Fruit fly (Drosophila melanogaster): Measurements from ENCODE around the gene CG5421.

The CG5421 gene

dm6 chr2L:12469235-12469634 is 21.3 kb upstream of the CG5421 start (continued):
- TF ChIP-seq eve (GFP tag; optimal IDR thresholded peaks at IDR 0.05) = no peak
- TF ChIP-seq Fer1 (GFP tag; optimal IDR thresholded peaks at IDR 0.05) = no peak
- no peak for TF ChIP-seq CG3838 (GFP tag; optimal IDR thresholded peaks at IDR 0.05)
- no peak for TF ChIP-seq emc (GFP tag; optimal IDR thresholded peaks at IDR 0.05)
- no peak for TF ChIP-seq CG11247 (GFP tag; IDR thresholded peaks at IDR 0.05)
- TF ChIP-seq ken (GFP tag; IDR thresholded peaks at IDR 0.05) = no peak
- TF ChIP-seq sna (GFP tag; IDR thresholded peaks at IDR 0.05; ENCODE audit: partially characterized antibody) = no peak
- TF ChIP-seq mirr (GFP tag; optimal IDR thresholded peaks at IDR 0.05) = peak; percentile 4
- no peak for TF ChIP-seq CG1602 (GFP tag; optimal IDR thresholded peaks at IDR 0.05)
- no peak for TF ChIP-seq Camta (GFP tag; optimal IDR thresholded peaks at IDR 0.05)
- no peak for TF ChIP-seq Usf (GFP tag; optimal IDR thresholded peaks at IDR 0.05)
- TF ChIP-seq Sry-δ (GFP tag; optimal IDR thresholded peaks at IDR 0.05) = no peak
- no peak for TF ChIP-seq dmrt11E (tag; optimal IDR thresholded peaks at IDR 0.05)
- TF ChIP-seq CG3407 (GFP tag; optimal IDR thresholded peaks at IDR 0.05) = no peak
- peak; percentile 40 for TF ChIP-seq CG7987 (GFP tag; optimal IDR thresholded peaks at IDR 0.05)
- TF ChIP-seq E2f1 (GFP tag; IDR thresholded peaks at IDR 0.05) = no peak
- no peak for TF ChIP-seq CG4360 (GFP tag; IDR thresholded peaks at IDR 0.05)
- TF ChIP-seq Xbp1 (GFP tag; optimal IDR thresholded peaks at IDR 0.05) = no peak
- no peak for TF ChIP-seq H15 (GFP tag; IDR thresholded peaks at IDR 0.05)
- TF ChIP-seq CG30020 (tag; optimal IDR thresholded peaks at IDR 0.05) = no peak
- no peak for TF ChIP-seq Stat92E (GFP tag; optimal IDR thresholded peaks at IDR 0.05)
- TF ChIP-seq unc-4 (GFP tag; IDR thresholded peaks at IDR 0.05; ENCODE audit: partially characterized antibody) = no peak
- 0 out of 2 replicates have a peak, but pooled peaks have one; percentile 30 for TF ChIP-seq seq (GFP tag; IDR thresholded peaks at IDR 0.05)
- TF ChIP-seq hkb (optimal IDR thresholded peaks at IDR 0.05) = no peak
- no peak for TF ChIP-seq hkb (GFP tag; IDR thresholded peaks at IDR 0.05)
- no peak for TF ChIP-seq Oaz (GFP tag; IDR thresholded peaks at IDR 0.05)
- TF ChIP-seq sob (GFP tag; IDR thresholded peaks at IDR 0.05) = peak; percentile 19; the same call in 1 of the 2 replicates
- no peak for TF ChIP-seq repo (GFP tag; optimal IDR thresholded peaks at IDR 0.05)
- TF ChIP-seq disco-r (GFP tag; optimal IDR thresholded peaks at IDR 0.05) = no peak
- TF ChIP-seq HmgZ (tag; optimal IDR thresholded peaks at IDR 0.05) = no peak
- no peak for TF ChIP-seq CG10267 (tag; optimal IDR thresholded peaks at IDR 0.05)
- TF ChIP-seq Max (GFP tag; optimal IDR thresholded peaks at IDR 0.05) = no peak
- TF ChIP-seq sr (GFP tag; IDR thresholded peaks at IDR 0.05) = peak; percentile 55; the same call in 2 of the 3 replicates

DNA sequence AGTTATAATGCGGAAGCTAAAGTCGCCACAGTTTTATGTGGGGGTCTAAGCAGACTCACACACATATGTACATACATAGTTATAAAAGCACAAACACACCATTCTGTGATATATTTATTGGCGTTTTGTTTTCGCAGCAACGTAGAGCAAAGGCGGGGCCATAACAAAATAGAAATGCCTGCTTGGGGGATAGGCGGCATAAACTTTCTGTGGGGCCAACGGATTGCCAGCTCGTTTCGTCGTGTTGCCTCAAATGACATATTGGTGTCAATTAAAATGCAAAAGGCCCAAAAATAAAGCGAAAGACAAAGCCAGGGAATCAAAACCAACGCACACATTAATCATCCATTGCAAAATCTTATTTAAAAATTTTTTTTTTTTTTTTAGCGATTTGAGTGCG is 20.9 kb upstream of the CG5421 start:
- TF ChIP-seq phol (tag; optimal IDR thresholded peaks at IDR 0.05) (no peak), CG11695 (GFP tag; IDR thresholded peaks at IDR 0.05) (no peak), CkIIα-i1 (GFP tag; IDR thresholded peaks at IDR 0.05) (no peak), Oaz (GFP tag; IDR thresholded peaks at IDR 0.05) (no peak), CG4282 (GFP tag; optimal IDR thresholded peaks at IDR 0.05) (no peak), CrebB (tag; optimal IDR thresholded peaks at IDR 0.05) (no peak), stc (GFP tag; IDR thresholded peaks at IDR 0.05) (no peak), ERR (GFP tag; optimal IDR thresholded peaks at IDR 0.05) (no peak), CG2678 (tag; optimal IDR thresholded peaks at IDR 0.05) (peak; percentile 25), fru (optimal IDR thresholded peaks at IDR 0.05) (no peak), onecut (GFP tag; IDR thresholded peaks at IDR 0.05) (no peak), ATbp (GFP tag; optimal IDR thresholded peaks at IDR 0.05) (no peak), hb (GFP tag; IDR thresholded peaks at IDR 0.05; ENCODE audit: partially characterized antibody) (no peak), CG6272 (GFP tag; IDR thresholded peaks at IDR 0.05) (no peak), Dek (tag; optimal IDR thresholded peaks at IDR 0.05) (peak; percentile 29), gce (GFP tag; IDR thresholded peaks at IDR 0.05) (no peak), crc (GFP tag; optimal IDR thresholded peaks at IDR 0.05) (no peak), CG32767 (GFP tag; IDR thresholded peaks at IDR 0.05) (no peak), CG10543 (GFP tag; optimal IDR thresholded peaks at IDR 0.05) (peak; percentile 3), odd (GFP tag; optimal IDR thresholded peaks at IDR 0.05) (no peak), CG1647 (GFP tag; optimal IDR thresholded peaks at IDR 0.05) (no peak), inv (GFP tag; IDR thresholded peaks at IDR 0.05; ENCODE audit: partially characterized antibody) (no peak), Sox100B (GFP tag; optimal IDR thresholded peaks at IDR 0.05) (no peak)

All from whole organism, embryonic.